Worm (Caenorhabditis elegans) whole organism, late embryonic: ENCODE data around the gene grd-13.

Experiments
- ceh-2 ChIP-seq: sonication (generic microtip); optimal IDR thresholded peaks from 2 replicates; lab custom pipeline; 2016; ENCODE audit warnings: missing genotype, missing genetic modification characterization, missing compliant biosample characterization
- ceh-24 ChIP-seq: sonication (generic microtip); optimal IDR thresholded peaks from 2 replicates; lab custom pipeline; 2016; ENCODE audit warnings: mild to moderate bottlenecking, missing genetic modification characterization, missing compliant biosample characterization
- ceh-9 ChIP-seq: sonication (generic microtip); optimal IDR thresholded peaks from 2 replicates; lab custom pipeline; 2016; ENCODE audit warnings: mild to moderate bottlenecking, missing genetic modification characterization, inconsistent platforms, missing compliant biosample characterization
- dmd-4 ChIP-seq: sonication (generic microtip); optimal IDR thresholded peaks from 2 replicates; lab custom pipeline; 2016; ENCODE audit warnings: borderline replicate concordance, missing genetic modification characterization, missing compliant biosample characterization
- elt-4 ChIP-seq: sonication (generic microtip); optimal IDR thresholded peaks from 2 replicates; lab custom pipeline; 2016; ENCODE audit warnings: missing genetic modification characterization, missing compliant biosample characterization
- fkh-10 ChIP-seq: fragments of 150-350 bp; optimal IDR thresholded peaks from 2 replicates; lab custom pipeline; 2014; ENCODE audit warnings: missing biosample characterization, missing genetic modification reagents, missing genetic modification characterization
- fkh-6 ChIP-seq: sonication (generic microtip); optimal IDR thresholded peaks from 2 replicates; lab custom pipeline; 2016; ENCODE audit warnings: missing genetic modification characterization, missing compliant biosample characterization
- pat-9 ChIP-seq: fragments of 200-800 bp; sonication (Bioruptor generic); optimal IDR thresholded peaks from 2 replicates; lab custom pipeline; 2018; ENCODE audit warnings: mild to moderate bottlenecking, missing genetic modification characterization, moderate library complexity, missing compliant biosample characterization
- pha-4 ChIP-seq: fragments of 150-350 bp; optimal IDR thresholded peaks from 2 replicates; lab custom pipeline; 2018; ENCODE audit warnings: missing biosample characterization, missing genetic modification reagents, missing genetic modification characterization
- pros-1 ChIP-seq: fragments of 150-350 bp; optimal IDR thresholded peaks from 2 replicates; lab custom pipeline; 2014; ENCODE audit warnings: missing biosample characterization, missing genetic modification reagents, missing genetic modification characterization
- sox-4 ChIP-seq: sonication (generic microtip); optimal IDR thresholded peaks from 2 replicates; lab custom pipeline; 2017; ENCODE audit warnings: mild to moderate bottlenecking, missing genetic modification characterization, inconsistent platforms, missing compliant biosample characterization

ce11 chrIV:3436021-3436420 is 2.1 kb upstream of the grd-13 start, which contains the start of gene srz-32:
- TF ChIP-seq pat-9 (tag; lab: Kevin White, UChicago), result no peak
- no peak for TF ChIP-seq dmd-4 (tag; lab: Kevin White, UChicago)
- TF ChIP-seq fkh-10 (GFP tag; lab: Kevin White, UChicago), result no peak
- no peak for TF ChIP-seq fkh-6
- no peak for TF ChIP-seq elt-4
- TF ChIP-seq sox-4, result no peak
- no peak for TF ChIP-seq pha-4 (tag; lab: Kevin White, UChicago)
- no peak for TF ChIP-seq ceh-2 (tag; lab: Kevin White, UChicago)
- no peak for TF ChIP-seq ceh-24
- TF ChIP-seq pros-1, result no peak
- TF ChIP-seq ceh-9, result no peak
